Worm (Caenorhabditis elegans) whole organism, early embryonic: ENCODE data around the gene C38C10.3.

Experiments
- B0310.2 ChIP-seq: sonication (generic microtip); optimal IDR thresholded peaks from 2 replicates; lab custom pipeline; 2016; ENCODE audit warnings: mild to moderate bottlenecking, missing genetic modification characterization, missing compliant biosample characterization
- F13C5.2 ChIP-seq: sonication (generic microtip); optimal IDR thresholded peaks from 2 replicates; lab custom pipeline; 2017; ENCODE audit warnings: mild to moderate bottlenecking, missing genetic modification characterization, inconsistent platforms, missing compliant biosample characterization
- aly-1 ChIP-seq: sonication (generic microtip); optimal IDR thresholded peaks from 2 replicates; lab custom pipeline; 2016; ENCODE audit warnings: missing genetic modification characterization, missing compliant biosample characterization
- ama-1 ChIP-seq: fragments of 150-350 bp; optimal IDR thresholded peaks from 2 replicates; lab custom pipeline; 2014
- ceh-13 ChIP-seq: fragments of 200-800 bp; sonication (Bioruptor generic); optimal IDR thresholded peaks from 2 replicates; lab custom pipeline; 2018; ENCODE audit warnings: mild to moderate bottlenecking, missing genetic modification characterization, missing compliant biosample characterization
- ceh-36 ChIP-seq: sonication (generic microtip); optimal IDR thresholded peaks from 2 replicates; lab custom pipeline; 2016; ENCODE audit warnings: missing genetic modification characterization, inconsistent platforms, missing compliant biosample characterization
- ets-7 ChIP-seq: sonication (generic microtip); optimal IDR thresholded peaks from 2 replicates; lab custom pipeline; 2016; ENCODE audit warnings: missing genotype, missing genetic modification characterization, missing compliant biosample characterization
- flt-1 ChIP-seq: fragments of 200-800 bp; sonication (Bioruptor generic); IDR thresholded peaks from 2 replicates; pipeline ENCODE4 v1.3.6; 2022; ENCODE audit warnings: missing genetic modification characterization, missing compliant biosample characterization
- hmbx-1 ChIP-seq: sonication (generic microtip); optimal IDR thresholded peaks from 2 replicates; lab custom pipeline; 2016; ENCODE audit warnings: mild to moderate bottlenecking, missing genetic modification characterization, missing compliant biosample characterization
- hmg-4 ChIP-seq: fragments of 200-800 bp; sonication (Bioruptor generic); optimal IDR thresholded peaks from 2 replicates; lab custom pipeline; 2018; ENCODE audit warnings: mild to moderate bottlenecking, missing genetic modification characterization, missing compliant biosample characterization
- hnd-1 ChIP-seq: sonication (generic microtip); optimal IDR thresholded peaks from 2 replicates; lab custom pipeline; 2016; ENCODE audit warnings: missing genetic modification characterization, missing compliant biosample characterization
- pes-1 ChIP-seq: fragments of 200-800 bp; sonication (Bioruptor generic); IDR thresholded peaks from 2 replicates; pipeline ENCODE4 v1.3.6; 2022; ENCODE audit warnings: missing genetic modification reagents, missing genetic modification characterization, missing compliant biosample characterization
- scrt-1 ChIP-seq: fragments of 200-800 bp; sonication (Bioruptor generic); IDR thresholded peaks from 2 replicates; pipeline ENCODE4 v1.3.6; 2022; ENCODE audit warnings: missing genetic modification characterization, missing compliant biosample characterization
- sea-1 ChIP-seq: fragments of 200-800 bp; sonication (Bioruptor generic); conservative IDR thresholded peaks from 2 replicates; pipeline ENCODE4 v1.3.6; 2022; ENCODE audit warnings: missing genetic modification characterization, missing compliant biosample characterization
- tbx-11 ChIP-seq: fragments of 200-800 bp; sonication (Bioruptor generic); IDR thresholded peaks from 2 replicates; pipeline ENCODE4 v1.3.6; 2022; ENCODE audit warnings: missing genetic modification characterization, missing compliant biosample characterization
- tbx-37 ChIP-seq: fragments of 200-800 bp; sonication (Bioruptor generic); conservative IDR thresholded peaks from 2 replicates; pipeline ENCODE4 v1.3.6; 2022; ENCODE audit warnings: missing genetic modification reagents, missing genetic modification characterization, missing compliant biosample characterization
- tra-4 ChIP-seq: sonication (generic microtip); optimal IDR thresholded peaks from 2 replicates; lab custom pipeline; 2017; ENCODE audit warnings: missing genetic modification characterization, missing compliant biosample characterization

Gene C38C10.3

DNA sequence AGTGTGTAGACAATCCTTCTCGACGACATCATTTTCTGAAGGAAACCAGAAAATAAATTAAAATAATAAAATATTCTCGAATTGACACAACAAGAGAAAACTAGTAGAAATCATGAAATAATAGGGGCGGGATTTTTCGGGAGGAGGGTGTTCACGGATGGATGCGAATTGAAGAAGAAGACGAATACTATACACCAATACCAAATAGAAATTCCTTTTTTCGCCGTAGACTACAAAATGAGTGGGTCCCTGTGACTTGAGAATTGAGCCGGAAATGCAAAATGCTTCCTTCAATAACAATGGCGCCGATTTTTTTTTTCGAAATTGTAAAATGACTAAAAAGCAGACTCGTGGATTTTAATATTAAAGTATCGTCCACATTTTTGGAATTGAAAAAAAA, 15.6 kb upstream of the C38C10.3 start, which contains the start of gene nlp-48:
TSS of gene nlp-48 (minus strand) at position 101 of the 400 bp plus-strand sequence.
- TF ChIP-seq sea-1 (GFP tag; lab: Robert Waterston, UW) (no peak), aly-1 (tag; lab: Kevin White, UChicago) (no peak), ama-1 (lab: Kevin White, UChicago) (no peak), scrt-1 (no peak), hmg-4 (GFP tag; lab: Kevin White, UChicago) (no peak), tbx-37 (GFP tag; lab: Robert Waterston, UW) (no peak), B0310.2 (tag; lab: Kevin White, UChicago) (no peak), tbx-11 (GFP tag; lab: Robert Waterston, UW) (no peak), flt-1 (no peak), hnd-1 (tag; lab: Kevin White, UChicago) (no peak), ceh-36 (no peak), ceh-13 (no peak)

DNA sequence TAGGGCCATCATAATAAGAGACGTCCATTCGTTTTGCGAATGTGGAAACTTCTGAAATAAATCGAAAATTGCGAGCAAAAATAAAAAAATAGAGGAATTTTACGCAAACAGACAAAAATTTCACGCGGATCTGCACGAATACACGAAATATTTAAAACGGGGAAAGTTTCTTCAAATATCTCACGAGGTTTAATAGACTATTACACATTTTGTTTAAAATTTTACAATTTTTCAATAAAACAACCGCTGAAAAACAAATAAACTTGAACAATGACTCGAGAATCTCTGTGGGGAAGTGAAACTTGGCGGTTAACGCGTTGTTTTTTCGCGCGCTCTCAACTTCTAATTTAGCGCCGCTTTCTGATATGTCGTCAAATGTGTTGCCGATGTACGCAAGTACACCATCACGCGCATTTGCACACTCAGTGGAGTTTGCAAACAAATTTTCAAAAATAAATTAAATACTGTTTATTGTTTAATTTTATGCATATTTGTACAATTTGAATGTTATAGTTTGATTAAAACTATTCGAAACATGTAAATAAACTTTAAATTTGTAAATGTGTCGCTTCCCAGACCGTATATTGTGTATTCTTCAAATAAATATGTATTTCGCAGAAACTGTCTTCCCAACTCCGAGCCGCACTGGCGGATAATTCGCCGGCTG, 7.8 kb upstream of the C38C10.3 start, which contains the start of the genes gpr-2 and rgr-1:
TSS of gene gpr-2 (minus strand) at position 51 of the 667 bp plus-strand sequence.
TSS of gene rgr-1 (plus strand) at position 617 of the 667 bp plus-strand sequence.
- TF ChIP-seq tbx-37 (GFP tag; lab: Robert Waterston, UW) (no peak), ets-7 (no peak), hmg-4 (GFP tag; lab: Kevin White, UChicago) (no peak), hmbx-1 (tag; lab: Kevin White, UChicago) (no peak), B0310.2 (tag; lab: Kevin White, UChicago) (no peak), flt-1 (no peak), sea-1 (GFP tag; lab: Robert Waterston, UW) (no peak), ama-1 (lab: Kevin White, UChicago) (no peak), tbx-11 (GFP tag; lab: Robert Waterston, UW) (no peak), hnd-1 (tag; lab: Kevin White, UChicago) (no peak), pes-1 (GFP tag; lab: Robert Waterston, UW) (no peak)

DNA sequence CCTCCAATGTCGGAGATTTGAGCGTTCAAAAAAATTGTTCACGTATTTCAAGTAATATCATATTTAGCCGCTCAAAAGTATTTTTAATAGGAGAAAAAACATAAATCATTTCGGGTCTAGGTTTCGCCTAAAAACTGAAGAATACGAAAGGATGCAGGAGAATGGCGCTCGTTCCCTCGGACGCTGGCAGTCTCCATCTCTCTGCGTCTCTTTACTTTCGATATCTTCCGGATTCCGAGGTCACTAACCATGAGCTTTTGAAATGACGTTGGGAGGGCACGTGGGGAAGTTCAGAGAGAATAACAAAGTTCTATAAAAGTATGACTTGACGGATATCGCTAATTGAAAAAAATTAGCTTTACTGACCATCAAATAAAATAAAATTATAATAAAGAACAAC, 5.5 kb upstream of the C38C10.3 start:
- TF ChIP-seq sea-1 (GFP tag; lab: Robert Waterston, UW) (no peak), ets-7 (no peak), F13C5.2 (no peak), ceh-13 (no peak), B0310.2 (tag; lab: Kevin White, UChicago) (no peak), pes-1 (GFP tag; lab: Robert Waterston, UW) (no peak)

DNA sequence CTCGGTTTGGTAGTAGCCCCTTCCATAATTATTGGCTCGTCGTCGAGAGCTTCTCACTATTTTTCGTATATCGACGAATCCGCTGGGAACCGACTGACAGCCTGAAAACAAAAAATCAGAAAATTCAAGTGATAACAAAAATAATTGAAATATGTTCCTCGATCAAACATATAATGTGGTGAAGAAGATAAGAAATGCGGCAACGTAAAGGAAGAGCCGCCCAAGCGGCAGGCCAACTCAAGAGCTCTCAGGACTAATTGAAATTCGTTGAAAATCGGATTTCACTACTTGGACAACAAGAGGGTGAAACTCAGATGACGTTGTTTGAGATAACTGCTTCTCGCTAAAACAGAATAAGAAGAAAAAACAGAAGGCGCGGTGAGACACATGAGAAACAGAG, 4.6 kb upstream of the C38C10.3 start, which contains the start of gene slc-17.2:
TSS of gene slc-17.2 (minus strand) at position 101 of the 400 bp plus-strand sequence.
- TF ChIP-seq tra-4 (tag; lab: Kevin White, UChicago) (no peak), ets-7 (no peak), hmbx-1 (tag; lab: Kevin White, UChicago) (no peak), ama-1 (lab: Kevin White, UChicago) (no peak), ceh-36 (no peak), pes-1 (GFP tag; lab: Robert Waterston, UW) (no peak), B0310.2 (tag; lab: Kevin White, UChicago) (no peak), aly-1 (tag; lab: Kevin White, UChicago) (no peak), ceh-13 (no peak), tbx-11 (GFP tag; lab: Robert Waterston, UW) (no peak), hmg-4 (GFP tag; lab: Kevin White, UChicago) (no peak), sea-1 (GFP tag; lab: Robert Waterston, UW) (no peak), scrt-1 (no peak), tbx-37 (GFP tag; lab: Robert Waterston, UW) (no peak), hnd-1 (tag; lab: Kevin White, UChicago) (no peak), flt-1 (no peak), F13C5.2 (no peak)

DNA sequence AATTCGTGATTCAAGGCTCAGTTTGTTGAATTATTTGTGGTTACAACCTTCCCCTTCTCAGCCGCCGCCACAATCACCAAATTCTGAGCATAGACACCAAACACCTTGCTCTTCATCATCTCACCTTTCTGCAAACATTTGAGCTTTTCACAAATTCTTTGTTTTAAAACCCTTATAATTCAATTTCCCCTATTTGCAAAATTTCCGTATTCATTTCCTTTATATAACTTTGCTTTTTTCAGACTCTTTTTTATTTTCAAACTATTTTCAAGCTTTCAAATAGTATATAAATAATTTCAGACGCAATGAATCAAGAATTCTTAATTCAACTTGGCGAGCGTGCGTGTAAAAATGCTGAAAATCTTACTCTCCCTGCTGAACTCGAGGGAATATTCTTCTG, 1.9 kb downstream of the C38C10.3 start, which contains the start of gene tkr-1:
TSS of gene tkr-1 (plus strand) at position 301 of the 400 bp plus-strand sequence.
- no peak for TF ChIP-seq B0310.2 (tag; lab: Kevin White, UChicago)
- TF ChIP-seq F13C5.2, result no peak
- TF ChIP-seq aly-1 (tag; lab: Kevin White, UChicago), result no peak
- no peak for TF ChIP-seq ceh-36
- no peak for TF ChIP-seq tbx-11 (GFP tag; lab: Robert Waterston, UW)
- TF ChIP-seq scrt-1, result no peak
- TF ChIP-seq hmbx-1 (tag; lab: Kevin White, UChicago), result no peak
- TF ChIP-seq hnd-1 (tag; lab: Kevin White, UChicago), result no peak
- no peak for TF ChIP-seq ama-1 (lab: Kevin White, UChicago)
- TF ChIP-seq flt-1, result no peak
- TF ChIP-seq tbx-37 (GFP tag; lab: Robert Waterston, UW), result no peak
- TF ChIP-seq hmg-4 (GFP tag; lab: Kevin White, UChicago), result no peak
- no peak for TF ChIP-seq sea-1 (GFP tag; lab: Robert Waterston, UW)
- TF ChIP-seq ets-7, result no peak

DNA sequence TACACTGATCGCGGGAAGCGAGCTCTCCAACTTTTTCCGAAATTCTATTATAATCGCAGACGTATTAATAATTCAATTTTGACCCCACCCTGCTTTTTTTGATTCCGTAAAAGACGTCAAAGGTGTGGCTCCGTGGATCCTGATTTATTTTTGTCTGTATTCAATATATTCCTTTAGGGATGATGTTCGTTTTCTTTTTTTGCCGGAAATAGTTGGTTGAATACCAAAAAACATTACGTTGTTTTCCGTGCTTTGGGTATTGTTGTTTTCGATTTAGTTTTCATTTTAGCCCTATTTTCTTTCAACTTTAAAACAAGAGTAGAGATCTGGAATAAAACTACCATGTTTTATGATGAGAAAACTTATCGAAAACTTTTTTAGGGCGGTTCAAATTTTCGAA, 8.7 kb downstream of the C38C10.3 start:
- no peak for TF ChIP-seq B0310.2 (tag; lab: Kevin White, UChicago)
- no peak for TF ChIP-seq ceh-36
- TF ChIP-seq scrt-1, result no peak
- no peak for TF ChIP-seq tra-4 (tag; lab: Kevin White, UChicago)
- no peak for TF ChIP-seq ets-7
- TF ChIP-seq hmbx-1 (tag; lab: Kevin White, UChicago), result no peak

DNA sequence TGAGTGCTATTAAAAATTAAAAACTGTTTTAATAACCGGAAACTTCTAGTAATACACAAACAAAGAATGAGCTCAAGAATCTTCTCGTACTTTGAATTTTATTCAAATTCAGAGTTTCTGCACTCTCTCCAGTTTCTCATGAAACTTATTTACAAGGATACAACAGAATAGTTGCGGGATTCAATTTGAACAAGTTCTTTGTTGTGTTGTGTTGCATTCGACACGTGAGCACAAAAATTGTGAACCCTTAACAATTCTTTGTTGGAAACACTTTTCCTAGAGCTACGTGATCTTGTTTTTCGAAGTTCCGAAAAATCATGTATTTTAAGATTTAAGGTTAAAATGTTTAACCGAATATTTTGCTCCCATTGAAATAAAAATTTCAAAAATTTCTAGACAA, 11.7 kb downstream of the C38C10.3 start:
- TF ChIP-seq hmg-4 (GFP tag; lab: Kevin White, UChicago) (no peak), ceh-36 (no peak), scrt-1 (no peak), pes-1 (GFP tag; lab: Robert Waterston, UW) (no peak), tbx-11 (GFP tag; lab: Robert Waterston, UW) (no peak), B0310.2 (tag; lab: Kevin White, UChicago) (no peak), ceh-13 (no peak), aly-1 (tag; lab: Kevin White, UChicago) (no peak), tbx-37 (GFP tag; lab: Robert Waterston, UW) (no peak), ama-1 (lab: Kevin White, UChicago) (no peak), hmbx-1 (tag; lab: Kevin White, UChicago) (no peak), ets-7 (no peak), flt-1 (no peak), tra-4 (tag; lab: Kevin White, UChicago) (no peak), F13C5.2 (no peak), hnd-1 (tag; lab: Kevin White, UChicago) (no peak), sea-1 (GFP tag; lab: Robert Waterston, UW) (no peak)
